Fruit fly (Drosophila melanogaster) whole organism, embryonic: Measurements from ENCODE around the gene Usf.
A peak's percentile ranks its signal among the peaks of the same experiment; 100 is the strongest.

Experiments
- B-H2 ChIP-seq: fragments of 200-800 bp; sonication (Bioruptor generic); optimal IDR thresholded peaks from 2 replicates; lab custom pipeline; 2018; ENCODE audit warnings: missing biosample characterization, mild to moderate bottlenecking, missing genetic modification characterization
- Bteb2 ChIP-seq: fragments of 200-800 bp; sonication (Bioruptor generic); optimal IDR thresholded peaks from 2 replicates; lab custom pipeline; 2016; ENCODE audit warnings: missing biosample characterization, missing genetic modification characterization
- CG11247 ChIP-seq: fragments of 200-800 bp; sonication (Bioruptor generic); IDR thresholded peaks from 2 replicates; pipeline ENCODE4 v1.3.6; 2022; ENCODE audit warnings: missing biosample characterization, missing genetic modification characterization
- CG11504 ChIP-seq: fragments of 200-800 bp; sonication (Bioruptor generic); optimal IDR thresholded peaks from 3 replicates; lab custom pipeline; 2019; ENCODE audit warnings: missing biosample characterization, mild to moderate bottlenecking, missing genetic modification characterization, moderate library complexity
- CG12155 ChIP-seq: fragments of 200-800 bp; sonication (Bioruptor generic); optimal IDR thresholded peaks from 3 replicates; lab custom pipeline; 2016; ENCODE audit warnings: missing biosample characterization, missing genetic modification characterization
- CG13424 ChIP-seq: fragments of 200-800 bp; sonication (Bioruptor generic); optimal IDR thresholded peaks from 2 replicates; lab custom pipeline; 2019; ENCODE audit warnings: missing biosample characterization, mild to moderate bottlenecking, missing genetic modification characterization, moderate library complexity
- CG1603 ChIP-seq: fragments of 200-800 bp; sonication (Bioruptor generic); optimal IDR thresholded peaks from 2 replicates; lab custom pipeline; 2019; ENCODE audit warnings: missing biosample characterization, mild to moderate bottlenecking, missing genetic modification characterization, moderate library complexity
- CG16779 ChIP-seq: fragments of 200-800 bp; sonication (Bioruptor generic); IDR thresholded peaks from 2 replicates; pipeline ENCODE4 v1.3.6; 2022; ENCODE audit warnings: missing biosample characterization, missing genetic modification characterization
- CG17186 ChIP-seq: fragments of 200-800 bp; sonication (Bioruptor generic); optimal IDR thresholded peaks from 3 replicates; lab custom pipeline; 2017; ENCODE audit warnings: missing biosample characterization, missing genetic modification reagents, missing genetic modification characterization
- CG17359 ChIP-seq: fragments of 200-800 bp; sonication (Bioruptor generic); optimal IDR thresholded peaks from 3 replicates; lab custom pipeline; 2018; ENCODE audit warnings: missing biosample characterization, mild to moderate bottlenecking, missing genetic modification characterization, moderate library complexity
- CG17385 ChIP-seq: fragments of 200-800 bp; sonication (Bioruptor generic); optimal IDR thresholded peaks from 3 replicates; lab custom pipeline; 2018; ENCODE audit warnings: missing biosample characterization, mild to moderate bottlenecking, missing genetic modification characterization
- CG31224 ChIP-seq: fragments of 200-800 bp; sonication (Bioruptor generic); IDR thresholded peaks from 2 replicates; pipeline ENCODE4 v1.3.6; 2022; ENCODE audit warnings: missing biosample characterization, missing genetic modification characterization
- CG33213 ChIP-seq: fragments of 200-800 bp; sonication (Bioruptor generic); optimal IDR thresholded peaks from 3 replicates; lab custom pipeline; 2016; ENCODE audit warnings: missing biosample characterization, missing genetic modification characterization
- CG34422 ChIP-seq: fragments of 200-800 bp; sonication (Bioruptor generic); IDR thresholded peaks from 3 replicates; pipeline ENCODE4 v1.3.6; 2022; ENCODE audit warnings: missing biosample characterization, missing genetic modification characterization
- CG3995 ChIP-seq: fragments of 200-800 bp; sonication (Bioruptor generic); optimal IDR thresholded peaks from 3 replicates; lab custom pipeline; 2016; ENCODE audit warnings: missing biosample characterization, missing genetic modification characterization
- CG7271 ChIP-seq: fragments of 200-800 bp; sonication (Bioruptor generic); optimal IDR thresholded peaks from 2 replicates; lab custom pipeline; 2018; ENCODE audit warnings: missing biosample characterization, mild to moderate bottlenecking, missing genetic modification characterization, moderate library complexity
- CG7786 ChIP-seq: fragments of 200-800 bp; sonication (Bioruptor generic); optimal IDR thresholded peaks from 2 replicates; lab custom pipeline; 2016; ENCODE audit warnings: missing biosample characterization, missing genetic modification characterization
- CG7928 ChIP-seq: fragments of 200-800 bp; sonication (Bioruptor generic); optimal IDR thresholded peaks from 2 replicates; lab custom pipeline; 2017; ENCODE audit warnings: missing biosample characterization, mild to moderate bottlenecking, missing genetic modification characterization
- CG7987 ChIP-seq: fragments of 200-800 bp; sonication (Bioruptor generic); optimal IDR thresholded peaks from 2 replicates; lab custom pipeline; 2018; ENCODE audit warnings: missing biosample characterization, mild to moderate bottlenecking, missing genetic modification characterization, moderate library complexity
- CG8924 ChIP-seq: fragments of 200-800 bp; optimal IDR thresholded peaks from 3 replicates; lab custom pipeline; 2019; ENCODE audit warnings: missing biosample characterization, mild to moderate bottlenecking, missing genetic modification characterization, moderate library complexity
- CG9797 ChIP-seq: fragments of 200-800 bp; sonication (Bioruptor generic); optimal IDR thresholded peaks from 3 replicates; lab custom pipeline; 2018; ENCODE audit warnings: missing biosample characterization, mild to moderate bottlenecking, missing genetic modification characterization
- Dad ChIP-seq: fragments of 200-800 bp; sonication (Bioruptor generic); optimal IDR thresholded peaks from 3 replicates; lab custom pipeline; 2016; ENCODE audit warnings: missing biosample characterization, missing genetic modification characterization
- Dek ChIP-seq: fragments of 200-800 bp; sonication (Bioruptor generic); optimal IDR thresholded peaks from 3 replicates; lab custom pipeline; 2019; ENCODE audit warnings: missing biosample characterization, mild to moderate bottlenecking, missing genetic modification characterization, moderate library complexity
- Fer1 ChIP-seq: fragments of 200-800 bp; sonication (Bioruptor generic); optimal IDR thresholded peaks from 2 replicates; lab custom pipeline; 2017; ENCODE audit warnings: missing biosample characterization, mild to moderate bottlenecking, missing genetic modification characterization
- GATAe ChIP-seq: fragments of 200-800 bp; sonication (Bioruptor generic); conservative IDR thresholded peaks from 2 replicates; pipeline ENCODE4 v1.3.6; 2022; ENCODE audit warnings: missing biosample characterization, missing genetic modification characterization
- Hey ChIP-seq: fragments of 200-800 bp; sonication (Bioruptor generic); optimal IDR thresholded peaks from 3 replicates; lab custom pipeline; 2018; ENCODE audit warnings: missing biosample characterization, mild to moderate bottlenecking, missing genetic modification characterization
- Hr39 ChIP-seq: fragments of >200 bp; optimal IDR thresholded peaks from 2 replicates; lab custom pipeline; 2017
- Jarid2 ChIP-seq: fragments of 200-800 bp; sonication (Bioruptor generic); optimal IDR thresholded peaks from 3 replicates; lab custom pipeline; 2017; ENCODE audit warnings: mild to moderate bottlenecking, missing biosample characterization, missing genetic modification reagents, missing genetic modification characterization
- Med ChIP-seq: fragments of 200-800 bp; sonication (Bioruptor generic); peaks from one replicate; lab custom pipeline; 2016; ENCODE audit warnings: missing biosample characterization, missing genetic modification characterization, mild to moderate bottlenecking, inconsistent platforms, moderate library complexity
- NfI ChIP-seq: fragments of 200-800 bp; sonication (Bioruptor generic); optimal IDR thresholded peaks from 3 replicates; lab custom pipeline; 2018; ENCODE audit warnings: missing biosample characterization, mild to moderate bottlenecking, missing genetic modification characterization, moderate library complexity
- Opbp ChIP-seq: fragments of 200-800 bp; sonication (Bioruptor generic); IDR thresholded peaks from 3 replicates; pipeline ENCODE4 v1.3.6; 2022; ENCODE audit warnings: missing biosample characterization, missing genetic modification characterization; ENCODE audit not compliant: partially characterized antibody
- Ptx1 ChIP-seq: fragments of 200-800 bp; sonication (Bioruptor generic); IDR thresholded peaks from 2 replicates; pipeline ENCODE4 v1.3.6; 2022; ENCODE audit warnings: missing biosample characterization, missing genetic modification characterization
- Sin3A ChIP-seq: fragments of >200 bp; optimal IDR thresholded peaks from 2 replicates; lab custom pipeline; 2018
- Tbp ChIP-seq: fragments of >200 bp; optimal IDR thresholded peaks from 2 replicates; lab custom pipeline; 2018; ENCODE audit warnings: missing biosample characterization, missing genetic modification characterization
- Xrp1 ChIP-seq: fragments of 200-800 bp; sonication (Bioruptor generic); IDR thresholded peaks from 2 replicates; pipeline ENCODE4 v1.3.6; 2022; ENCODE audit warnings: missing biosample characterization, missing genetic modification characterization
- amos ChIP-seq: fragments of 200-800 bp; sonication (Bioruptor generic); IDR thresholded peaks from 2 replicates; pipeline ENCODE4 v1.3.6; 2022; ENCODE audit warnings: missing biosample characterization, missing genetic modification characterization; ENCODE audit not compliant: partially characterized antibody
- aop ChIP-seq: fragments of 200-800 bp; sonication (Bioruptor generic); IDR thresholded peaks from 2 replicates; pipeline ENCODE4 v1.3.6; 2022; ENCODE audit warnings: missing biosample characterization, missing genetic modification characterization
- crc ChIP-seq: fragments of 200-800 bp; sonication (Bioruptor generic); optimal IDR thresholded peaks from 2 replicates; lab custom pipeline; 2016; ENCODE audit warnings: missing biosample characterization, missing genetic modification characterization
- ems ChIP-seq: fragments of 200-800 bp; sonication (Bioruptor generic); optimal IDR thresholded peaks from 3 replicates; lab custom pipeline; 2016; ENCODE audit warnings: missing biosample characterization, missing genetic modification characterization
- grau ChIP-seq: fragments of 200-800 bp; optimal IDR thresholded peaks from 3 replicates; lab custom pipeline; 2019; ENCODE audit warnings: missing biosample characterization, mild to moderate bottlenecking, missing genetic modification characterization, moderate library complexity
- hb ChIP-seq: fragments of 200-800 bp; sonication (Bioruptor generic); IDR thresholded peaks from 3 replicates; pipeline ENCODE4 v1.3.6; 2022; ENCODE audit warnings: missing biosample characterization, missing genetic modification characterization; ENCODE audit not compliant: partially characterized antibody
- her ChIP-seq: fragments of 200-800 bp; sonication (Bioruptor generic); optimal IDR thresholded peaks from 2 replicates; lab custom pipeline; 2016; ENCODE audit warnings: missing biosample characterization, missing genetic modification characterization
- hth ChIP-seq: fragments of >200 bp; optimal IDR thresholded peaks from 2 replicates; lab custom pipeline; 2017; ENCODE audit warnings: inconsistent platforms
- ind ChIP-seq: fragments of 200-800 bp; sonication (Bioruptor generic); optimal IDR thresholded peaks from 3 replicates; lab custom pipeline; 2016; ENCODE audit warnings: missing biosample characterization, missing genetic modification characterization
- jigr1 ChIP-seq: fragments of 200-800 bp; sonication (Bioruptor generic); IDR thresholded peaks from 3 replicates; pipeline ENCODE4 v1.3.6; 2022; ENCODE audit warnings: missing biosample characterization, missing genetic modification characterization
- kni ChIP-seq: fragments of 200-800 bp; sonication (Bioruptor generic); optimal IDR thresholded peaks from 3 replicates; lab custom pipeline; 2017; ENCODE audit warnings: mild to moderate bottlenecking, missing biosample characterization, missing genetic modification reagents, missing genetic modification characterization
- pb ChIP-seq: fragments of 200-800 bp; sonication (Bioruptor generic); optimal IDR thresholded peaks from 3 replicates; lab custom pipeline; 2016; ENCODE audit warnings: missing biosample characterization, missing genetic modification characterization
- pzg ChIP-seq: fragments of 200-800 bp; sonication (Bioruptor generic); optimal IDR thresholded peaks from 3 replicates; lab custom pipeline; 2018; ENCODE audit warnings: missing biosample characterization, mild to moderate bottlenecking, missing genetic modification characterization, moderate library complexity
- repo ChIP-seq: fragments of 200-800 bp; sonication (Bioruptor generic); optimal IDR thresholded peaks from 2 replicates; lab custom pipeline; 2016; ENCODE audit warnings: missing biosample characterization, missing genetic modification characterization
- stwl ChIP-seq: fragments of 200-800 bp; sonication (Bioruptor generic); optimal IDR thresholded peaks from 3 replicates; lab custom pipeline; 2018; ENCODE audit warnings: missing biosample characterization, mild to moderate bottlenecking, missing genetic modification characterization, moderate library complexity
- trem ChIP-seq: fragments of 200-800 bp; optimal IDR thresholded peaks from 3 replicates; lab custom pipeline; 2019; ENCODE audit warnings: missing biosample characterization, mild to moderate bottlenecking, missing genetic modification characterization, moderate library complexity
- wdn ChIP-seq: fragments of 200-800 bp; sonication (Bioruptor generic); IDR thresholded peaks from 2 replicates; pipeline ENCODE4 v1.3.6; 2022; ENCODE audit warnings: missing biosample characterization, missing genetic modification characterization

Usf gene

dm6 chrX:4553999-4554398, 5.4 kb upstream of the Usf start, which contains the start of gene CG11444 (continued):
- TF ChIP-seq pzg (GFP tag; lab: Kevin White, UChicago): peak; percentile 96
- TF ChIP-seq CG17186: peak; percentile 45
- TF ChIP-seq hb (GFP tag; lab: Robert Waterston, UW): no peak
- TF ChIP-seq CG1603: peak; percentile 84
- TF ChIP-seq her (GFP tag; lab: Kevin White, UChicago): peak; percentile 50
- TF ChIP-seq jigr1: no peak
- no peak for TF ChIP-seq CG17385 (GFP tag; lab: Kevin White, UChicago)
- peak; percentile 22 for TF ChIP-seq repo (GFP tag; lab: Kevin White, UChicago)
- TF ChIP-seq aop: no peak
- no peak for TF ChIP-seq hth (lab: Kevin White, UChicago)
- TF ChIP-seq crc: no peak
- TF ChIP-seq Med (GFP tag; lab: Kevin White, UChicago): peak; percentile 94
- TF ChIP-seq Hey (tag; lab: Kevin White, UChicago): no peak
- TF ChIP-seq ems (GFP tag; lab: Kevin White, UChicago): peak; percentile 48
- peak; percentile 25; the same call in 1 of the 2 replicates for TF ChIP-seq Ptx1 (GFP tag; lab: Robert Waterston, UW)
- peak; percentile 25 for TF ChIP-seq grau (tag; lab: Kevin White, UChicago)
- TF ChIP-seq CG16779: 0 out of 2 replicates have a peak, but pooled peaks have one; percentile 31
- TF ChIP-seq CG13424 (tag; lab: Kevin White, UChicago): peak; percentile 30
- TF ChIP-seq Tbp: no peak
- TF ChIP-seq Jarid2 (GFP tag; lab: Kevin White, UChicago): peak; percentile 22
- peak; percentile 48 for TF ChIP-seq CG7987 (GFP tag; lab: Kevin White, UChicago)
- TF ChIP-seq CG11247 (GFP tag; lab: Robert Waterston, UW): peak; percentile 26; the same call in 1 of the 2 replicates
- peak; percentile 41 for TF ChIP-seq Sin3A
- TF ChIP-seq amos (GFP tag; lab: Robert Waterston, UW): peak; percentile 10; the same call in 1 of the 2 replicates
- peak; percentile 59; the same call in 1 of the 3 replicates for TF ChIP-seq CG34422 (GFP tag; lab: Robert Waterston, UW)
- peak; percentile 70 for TF ChIP-seq B-H2
- TF ChIP-seq CG9797 (GFP tag; lab: Kevin White, UChicago): peak; percentile 94
- TF ChIP-seq wdn (GFP tag; lab: Robert Waterston, UW): no peak
- peak; percentile 74 for TF ChIP-seq trem (tag; lab: Kevin White, UChicago)
- peak; percentile 52; the same call in 1 of the 3 replicates for TF ChIP-seq Opbp
- TF ChIP-seq NfI: peak; percentile 54
- TF ChIP-seq CG7271 (tag; lab: Kevin White, UChicago): no peak
- no peak for TF ChIP-seq Hr39 (lab: Kevin White, UChicago)
- no peak for TF ChIP-seq CG31224 (GFP tag; lab: Robert Waterston, UW)
- peak; percentile 52 for TF ChIP-seq Fer1 (GFP tag; lab: Kevin White, UChicago)
- no peak for TF ChIP-seq GATAe
- TF ChIP-seq kni: no peak
- TF ChIP-seq Dad (GFP tag; lab: Kevin White, UChicago): peak; percentile 38
- peak; percentile 46 for TF ChIP-seq CG3995 (GFP tag; lab: Kevin White, UChicago)
- peak; percentile 76 for TF ChIP-seq stwl
- TF ChIP-seq ind (GFP tag; lab: Kevin White, UChicago): peak; percentile 17
- peak; percentile 64 for TF ChIP-seq CG8924 (tag; lab: Kevin White, UChicago)
- peak; percentile 39 for TF ChIP-seq CG7786 (GFP tag; lab: Kevin White, UChicago)
- no peak for TF ChIP-seq CG11504
- peak; percentile 27 for TF ChIP-seq CG12155 (GFP tag; lab: Kevin White, UChicago)
- TF ChIP-seq Xrp1 (GFP tag; lab: Robert Waterston, UW): peak; percentile 47; the same call in 1 of the 2 replicates
- TF ChIP-seq Bteb2 (GFP tag; lab: Kevin White, UChicago): no peak
- TF ChIP-seq CG17359 (tag; lab: Kevin White, UChicago): peak; percentile 27
- peak; percentile 88 for TF ChIP-seq CG33213 (GFP tag; lab: Kevin White, UChicago)
- TF ChIP-seq CG7928 (GFP tag; lab: Kevin White, UChicago): peak; percentile 7
- TF ChIP-seq pb (GFP tag; lab: Kevin White, UChicago): peak; percentile 3
- peak; percentile 15 for TF ChIP-seq Dek (tag; lab: Kevin White, UChicago)
